Worm (Caenorhabditis elegans): ENCODE measurements around the gene cutl-24.

- TF ChIP-seq cey-2 (tag; optimal IDR thresholded peaks at IDR 0.05; ENCODE audit: borderline replicate concordance, insufficient read depth) (no peak), lin-13 (GFP tag; optimal IDR thresholded peaks at IDR 0.05) (no peak), lin-39 (tag; optimal IDR thresholded peaks at IDR 0.05) (no peak), nhr-76 (tag; optimal IDR thresholded peaks at IDR 0.05) (no peak), ces-1 (GFP tag; optimal IDR thresholded peaks at IDR 0.05) (no peak), nhr-28 (tag; optimal IDR thresholded peaks at IDR 0.05) (no peak), ZK337.2 (GFP tag; IDR thresholded peaks at IDR 0.05) (no peak), zfp-2 (tag; optimal IDR thresholded peaks at IDR 0.05) (no peak), ceh-28 (tag; optimal IDR thresholded peaks at IDR 0.05) (no peak), unc-39 (tag; optimal IDR thresholded peaks at IDR 0.05) (no peak), egl-27 (tag; optimal IDR thresholded peaks at IDR 0.05) (no peak), hmg-1.1 (GFP tag; IDR thresholded peaks at IDR 0.05) (no peak), spr-3 (GFP tag; optimal IDR thresholded peaks at IDR 0.05) (no peak), ztf-7 (tag; optimal IDR thresholded peaks at IDR 0.05) (no peak)
Measured at ce11 chrIV:207885-208284, 43.0 kb downstream of the cutl-24 start, which contains the start of gene Y38C1AA.1.
